Worm (Caenorhabditis elegans) whole organism, L2 larva: ENCODE results near the gene T26A5.2.

Experiments
- C34F6.9 ChIP-seq: fragments of 150-350 bp; optimal IDR thresholded peaks from 2 replicates; lab custom pipeline; 2014; ENCODE audit warnings: missing biosample characterization, missing genetic modification characterization
- ZK546.5 ChIP-seq: sonication (generic microtip); optimal IDR thresholded peaks from 2 replicates; lab custom pipeline; 2017; ENCODE audit warnings: missing biosample characterization, missing genetic modification characterization
- ama-1 ChIP-seq: fragments of 150-350 bp; optimal IDR thresholded peaks from 2 replicates; lab custom pipeline; 2018; ENCODE audit warnings: inconsistent platforms
- egl-27 ChIP-seq: sonication (generic microtip); optimal IDR thresholded peaks from 3 replicates; lab custom pipeline; 2017; ENCODE audit warnings: missing biosample characterization, missing genetic modification reagents, missing genetic modification characterization
- elt-1 ChIP-seq: fragments of 150-350 bp; optimal IDR thresholded peaks from 2 replicates; lab custom pipeline; 2014; ENCODE audit warnings: missing biosample characterization, missing genetic modification characterization
- lin-39 ChIP-seq: fragments of 150-350 bp; optimal IDR thresholded peaks from 2 replicates; lab custom pipeline; 2014; ENCODE audit warnings: missing biosample characterization, missing genetic modification reagents, missing genetic modification characterization
- nhr-21 ChIP-seq: fragments of 150-350 bp; optimal IDR thresholded peaks from 2 replicates; lab custom pipeline; 2014; ENCODE audit warnings: missing biosample characterization, missing genetic modification characterization
- nhr-6 ChIP-seq: fragments of 150-350 bp; optimal IDR thresholded peaks from 2 replicates; lab custom pipeline; 2014; ENCODE audit warnings: missing biosample characterization, missing genetic modification characterization
- nhr-77 ChIP-seq: fragments of 150-350 bp; optimal IDR thresholded peaks from 2 replicates; lab custom pipeline; 2014; ENCODE audit warnings: missing biosample characterization, missing genetic modification characterization
- unc-39 ChIP-seq: fragments of 150-350 bp; optimal IDR thresholded peaks from 2 replicates; lab custom pipeline; 2014; ENCODE audit warnings: missing biosample characterization, missing genetic modification characterization
- zag-1 ChIP-seq: fragments of 150-350 bp; optimal IDR thresholded peaks from 2 replicates; lab custom pipeline; 2014; ENCODE audit warnings: missing biosample characterization, missing genetic modification characterization
- ztf-1 ChIP-seq: fragments of 200-800 bp; sonication (Bioruptor generic); conservative IDR thresholded peaks from 2 replicates; pipeline ENCODE4 v1.3.6; 2022; ENCODE audit warnings: missing genetic modification characterization, missing compliant biosample characterization
- ztf-11 ChIP-seq: sonication (generic microtip); optimal IDR thresholded peaks from 2 replicates; lab custom pipeline; 2017; ENCODE audit warnings: missing biosample characterization, missing genetic modification characterization

Gene T26A5.2

DNA sequence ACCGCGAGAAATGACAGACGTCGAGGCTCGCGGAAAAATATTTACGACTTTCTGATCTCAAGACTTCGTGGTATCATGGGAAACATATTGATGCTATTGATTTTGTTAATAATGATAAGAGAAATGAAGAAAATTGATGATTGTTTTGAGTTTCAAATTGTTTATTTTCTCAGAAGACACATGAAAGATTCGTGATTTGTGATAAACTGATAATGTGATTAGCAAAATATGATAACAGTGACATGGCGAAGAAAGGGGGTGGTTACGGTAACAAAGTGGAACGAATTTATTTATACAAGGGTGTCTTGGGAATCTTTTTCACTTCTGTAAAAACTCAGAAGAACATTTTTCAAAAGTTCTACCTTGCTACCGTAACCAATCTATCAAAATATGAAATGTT is 42.2 kb downstream of the T26A5.2 start (continued):
- no peak for TF ChIP-seq ztf-11
- TF ChIP-seq ZK546.5 (tag; lab: Kevin White, UChicago), result no peak
- TF ChIP-seq ztf-1 (GFP tag; lab: Robert Waterston, UW), result no peak

DNA sequence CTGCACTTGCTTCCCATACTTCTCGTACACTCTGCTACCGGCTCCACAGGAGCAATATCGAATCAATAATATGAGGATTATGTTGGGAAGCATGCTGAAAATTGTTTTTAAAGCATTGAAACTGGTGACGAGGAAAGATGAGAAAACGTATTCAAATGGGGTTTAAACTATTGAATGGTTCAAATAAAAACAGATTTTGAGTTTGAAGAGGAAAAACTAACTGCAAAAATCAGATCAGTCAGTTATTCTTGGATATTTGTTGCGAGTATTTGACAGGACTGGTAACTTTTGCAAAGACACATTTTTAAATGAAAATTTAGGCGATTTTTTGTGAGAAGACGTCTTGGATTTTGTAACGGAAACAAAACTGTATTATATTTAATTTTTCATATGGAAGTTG is 47.6 kb downstream of the T26A5.2 start, which contains the start of gene acr-5:
acr-5 (minus strand) TSS at position 101 of the 400 bp plus-strand sequence.
- TF ChIP-seq ama-1 (lab: Kevin White, UChicago) (no peak), lin-39 (tag; lab: Kevin White, UChicago) (no peak), zag-1 (tag; lab: Kevin White, UChicago) (no peak), elt-1 (tag; lab: Kevin White, UChicago) (no peak), nhr-21 (tag; lab: Kevin White, UChicago) (no peak), egl-27 (no peak), nhr-6 (no peak), unc-39 (tag; lab: Kevin White, UChicago) (no peak), nhr-77 (tag; lab: Kevin White, UChicago) (no peak), C34F6.9 (no peak)

DNA sequence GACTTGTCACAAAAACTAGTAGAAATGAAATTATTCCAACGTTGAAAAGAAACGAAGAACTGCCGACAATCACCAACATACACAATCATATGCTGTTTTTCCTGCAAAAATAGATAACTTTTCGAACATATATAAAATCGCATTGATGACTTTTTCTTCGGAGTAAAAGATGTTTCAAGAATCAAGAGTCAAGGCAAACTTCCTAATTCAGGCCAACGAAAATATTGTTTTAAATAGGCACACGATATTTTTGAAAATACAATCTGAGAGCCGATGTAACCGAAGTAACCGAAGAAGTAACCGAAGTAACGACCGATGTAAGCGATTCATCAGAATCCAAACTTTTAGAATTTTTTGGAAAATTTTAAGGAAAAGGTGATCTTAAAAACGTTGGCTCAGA is 52.8 kb downstream of the T26A5.2 start, which contains the start of gene C09E7.10:
C09E7.10 (minus strand) TSS at position 101 of the 400 bp plus-strand sequence.
- no peak for TF ChIP-seq zag-1 (tag; lab: Kevin White, UChicago)
